Worm (Caenorhabditis elegans) whole organism, L4/young adult: Measurements from ENCODE around the gene mksr-1.

Source experiments
- W03F9.2 ChIP-seq: fragments of 150-350 bp; optimal IDR thresholded peaks from 2 replicates; lab custom pipeline; 2014; ENCODE audit warnings: missing biosample characterization, missing genetic modification characterization
- dao-5 ChIP-seq: sonication (generic microtip); optimal IDR thresholded peaks from 2 replicates; lab custom pipeline; 2016; ENCODE audit warnings: missing genotype, missing genetic modification characterization, moderate library complexity, missing compliant biosample characterization
- him-1 ChIP-seq: sonication (generic microtip); optimal IDR thresholded peaks from 2 replicates; lab custom pipeline; 2016; ENCODE audit warnings: missing genotype, missing genetic modification reagents, missing genetic modification characterization, missing compliant biosample characterization

DNA sequence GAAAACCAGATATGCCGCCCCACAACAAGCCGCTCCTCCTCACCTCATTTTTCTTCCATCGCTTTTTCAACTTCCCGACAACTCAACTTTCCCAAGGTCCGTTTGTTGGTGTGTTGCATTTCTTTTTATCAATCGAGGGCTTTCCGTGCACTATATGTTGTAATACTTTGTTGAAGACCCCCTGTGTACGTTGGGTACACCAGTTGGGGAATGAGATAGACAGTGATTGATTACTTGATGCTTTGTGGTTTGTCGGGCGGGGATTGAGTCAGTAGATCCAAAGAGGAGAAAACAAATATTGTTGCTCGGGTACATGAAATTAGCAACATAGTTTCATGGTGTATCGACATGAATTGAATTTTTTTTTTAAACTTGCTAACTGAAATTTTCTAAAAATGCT, 39.9 kb upstream of the mksr-1 start:
- no peak for TF ChIP-seq dao-5 (tag; lab: Kevin White, UChicago)
- TF ChIP-seq him-1 (tag; lab: Kevin White, UChicago), result no peak
- no peak for TF ChIP-seq W03F9.2
